Fruit fly (Drosophila melanogaster) whole organism, embryonic: ENCODE results near the gene CG9682.
A peak's percentile ranks its signal among the peaks of the same experiment; 100 is the strongest.

Experiments used
- Blimp-1 ChIP-seq: fragments of 200-800 bp; sonication (Bioruptor generic); optimal IDR thresholded peaks from 3 replicates; lab custom pipeline; 2018; ENCODE audit warnings: missing biosample characterization, missing genetic modification characterization, mild to moderate bottlenecking, moderate library complexity, missing genetic modification reagents
- CG10431 ChIP-seq: fragments of 200-800 bp; sonication (Bioruptor generic); optimal IDR thresholded peaks from 3 replicates; lab custom pipeline; 2018; ENCODE audit warnings: missing biosample characterization, mild to moderate bottlenecking, missing genetic modification characterization
- CG10979 ChIP-seq: fragments of 200-800 bp; sonication (Bioruptor generic); optimal IDR thresholded peaks from 2 replicates; lab custom pipeline; 2018; ENCODE audit warnings: missing biosample characterization, mild to moderate bottlenecking, missing genetic modification characterization, moderate library complexity
- CG11560 ChIP-seq: fragments of 200-800 bp; sonication (Bioruptor generic); IDR thresholded peaks from 3 replicates; pipeline ENCODE4 v1.3.6; 2022; ENCODE audit warnings: missing biosample characterization, missing genetic modification characterization
- CG12391 ChIP-seq: fragments of 200-800 bp; sonication (Bioruptor generic); optimal IDR thresholded peaks from 3 replicates; lab custom pipeline; 2018; ENCODE audit warnings: missing biosample characterization, mild to moderate bottlenecking, missing genetic modification characterization, moderate library complexity
- CG13424 ChIP-seq: fragments of 200-800 bp; sonication (Bioruptor generic); optimal IDR thresholded peaks from 2 replicates; lab custom pipeline; 2019; ENCODE audit warnings: missing biosample characterization, mild to moderate bottlenecking, missing genetic modification characterization, moderate library complexity
- CG15073 ChIP-seq: fragments of 200-800 bp; sonication (Bioruptor generic); optimal IDR thresholded peaks from 2 replicates; lab custom pipeline; 2016; ENCODE audit warnings: missing biosample characterization, missing genetic modification characterization
- CG16779 ChIP-seq: fragments of 200-800 bp; sonication (Bioruptor generic); IDR thresholded peaks from 2 replicates; pipeline ENCODE4 v1.3.6; 2022; ENCODE audit warnings: missing biosample characterization, missing genetic modification characterization
- CG16815 ChIP-seq: fragments of 200-800 bp; sonication (Bioruptor generic); optimal IDR thresholded peaks from 3 replicates; lab custom pipeline; 2017; ENCODE audit warnings: missing biosample characterization, mild to moderate bottlenecking, missing genetic modification characterization
- CG18262 ChIP-seq: fragments of 200-800 bp; optimal IDR thresholded peaks from 3 replicates; lab custom pipeline; 2019; ENCODE audit warnings: missing biosample characterization, mild to moderate bottlenecking, missing genetic modification characterization, moderate library complexity
- CG18599 ChIP-seq: fragments of 200-800 bp; sonication (Bioruptor generic); optimal IDR thresholded peaks from 3 replicates; lab custom pipeline; 2017; ENCODE audit warnings: missing biosample characterization, missing genetic modification characterization, mild to moderate bottlenecking, moderate library complexity, missing genetic modification reagents
- CG2120 ChIP-seq: fragments of 200-800 bp; sonication (Bioruptor generic); optimal IDR thresholded peaks from 3 replicates; lab custom pipeline; 2016; ENCODE audit warnings: missing biosample characterization, missing genetic modification characterization
- CG2678 ChIP-seq: fragments of 200-800 bp; sonication (Bioruptor generic); optimal IDR thresholded peaks from 3 replicates; lab custom pipeline; 2019; ENCODE audit warnings: missing biosample characterization, mild to moderate bottlenecking, missing genetic modification characterization, moderate library complexity
- CG2712 ChIP-seq: fragments of 200-800 bp; optimal IDR thresholded peaks from 3 replicates; lab custom pipeline; 2019; ENCODE audit warnings: missing biosample characterization, mild to moderate bottlenecking, missing genetic modification characterization, moderate library complexity
- CG5245 ChIP-seq: fragments of 200-800 bp; sonication (Bioruptor generic); optimal IDR thresholded peaks from 3 replicates; lab custom pipeline; 2016; ENCODE audit warnings: missing biosample characterization, missing genetic modification characterization
- CG7556 ChIP-seq: fragments of 200-800 bp; sonication (Bioruptor generic); optimal IDR thresholded peaks from 2 replicates; lab custom pipeline; 2017; ENCODE audit warnings: missing biosample characterization, mild to moderate bottlenecking, missing genetic modification characterization
- CG7839 ChIP-seq: fragments of 200-800 bp; sonication (Bioruptor generic); optimal IDR thresholded peaks from 3 replicates; lab custom pipeline; 2018; ENCODE audit warnings: missing biosample characterization, mild to moderate bottlenecking, missing genetic modification characterization, moderate library complexity
- CG8924 ChIP-seq: fragments of 200-800 bp; optimal IDR thresholded peaks from 3 replicates; lab custom pipeline; 2019; ENCODE audit warnings: missing biosample characterization, mild to moderate bottlenecking, missing genetic modification characterization, moderate library complexity
- D ChIP-seq, 2 experiments: fragments of 200-800 bp in 1 of 2; fragments of >200 bp in 1 of 2; sonication (Bioruptor generic) in 1 of 2; optimal IDR thresholded peaks; 2 replicates in 1 of 2; 3 replicates in 1 of 2; lab custom pipeline; 2017; ENCODE audit warnings: mild to moderate bottlenecking in 1 of 2, missing biosample characterization in 1 of 2, missing genetic modification characterization in 1 of 2, missing genetic modification reagents in 1 of 2
- HLH3B ChIP-seq: fragments of 200-800 bp; sonication (Bioruptor generic); IDR thresholded peaks from 2 replicates; pipeline ENCODE4 v1.3.6; 2022; ENCODE audit warnings: missing biosample characterization, missing genetic modification characterization
- Hmr ChIP-seq: fragments of 200-800 bp; sonication (Bioruptor generic); optimal IDR thresholded peaks from 3 replicates; lab custom pipeline; 2017; ENCODE audit warnings: mild to moderate bottlenecking, missing biosample characterization, missing genetic modification reagents, missing genetic modification characterization
- Hr51 ChIP-seq, 2 experiments: fragments of 200-800 bp; sonication (Bioruptor generic); optimal IDR thresholded peaks; 2 replicates in 1 of 2; 3 replicates in 1 of 2; lab custom pipeline; 2016 to 2018; ENCODE audit warnings: missing biosample characterization in 2 of 2, missing genetic modification characterization in 2 of 2, mild to moderate bottlenecking in 1 of 2, moderate library complexity in 1 of 2
- Meics ChIP-seq: fragments of 200-800 bp; sonication (Bioruptor generic); optimal IDR thresholded peaks from 2 replicates; lab custom pipeline; 2017; ENCODE audit warnings: missing biosample characterization, mild to moderate bottlenecking, missing genetic modification characterization
- Ptx1 ChIP-seq: fragments of 200-800 bp; sonication (Bioruptor generic); IDR thresholded peaks from 2 replicates; pipeline ENCODE4 v1.3.6; 2022; ENCODE audit warnings: missing biosample characterization, missing genetic modification characterization
- Scr ChIP-seq: fragments of 200-800 bp; sonication (Bioruptor generic); IDR thresholded peaks from 2 replicates; pipeline ENCODE4 v1.3.6; 2022; ENCODE audit warnings: missing biosample characterization, missing genetic modification characterization; ENCODE audit not compliant: partially characterized antibody
- Sox102F ChIP-seq: fragments of 200-800 bp; sonication (Bioruptor generic); optimal IDR thresholded peaks from 2 replicates; lab custom pipeline; 2018; ENCODE audit warnings: missing biosample characterization, mild to moderate bottlenecking, missing genetic modification characterization, moderate library complexity
- Ssrp ChIP-seq: fragments of 200-800 bp; sonication (Bioruptor generic); optimal IDR thresholded peaks from 2 replicates; lab custom pipeline; 2018; ENCODE audit warnings: missing biosample characterization, mild to moderate bottlenecking, missing genetic modification characterization, moderate library complexity
- Xbp1 ChIP-seq: fragments of 200-800 bp; sonication (Bioruptor generic); optimal IDR thresholded peaks from 3 replicates; lab custom pipeline; 2016; ENCODE audit warnings: missing biosample characterization, mild to moderate bottlenecking, missing genetic modification characterization
- Xrp1 ChIP-seq: fragments of 200-800 bp; sonication (Bioruptor generic); IDR thresholded peaks from 2 replicates; pipeline ENCODE4 v1.3.6; 2022; ENCODE audit warnings: missing biosample characterization, missing genetic modification characterization
- az2 ChIP-seq: fragments of 200-800 bp; sonication (Bioruptor generic); optimal IDR thresholded peaks from 3 replicates; lab custom pipeline; 2016; ENCODE audit warnings: missing biosample characterization, missing genetic modification characterization
- bigmax ChIP-seq: fragments of 200-800 bp; sonication (Bioruptor generic); optimal IDR thresholded peaks from 2 replicates; lab custom pipeline; 2018; ENCODE audit warnings: missing biosample characterization, mild to moderate bottlenecking, missing genetic modification characterization
- dmrt99B ChIP-seq: fragments of 200-800 bp; sonication (Bioruptor generic); optimal IDR thresholded peaks from 2 replicates; lab custom pipeline; 2018; ENCODE audit warnings: missing biosample characterization, mild to moderate bottlenecking, missing genetic modification characterization, moderate library complexity
- fd64A ChIP-seq: fragments of 200-800 bp; sonication (Bioruptor generic); optimal IDR thresholded peaks from 3 replicates; lab custom pipeline; 2018; ENCODE audit warnings: missing biosample characterization, mild to moderate bottlenecking, missing genetic modification characterization
- ftz-f1 ChIP-seq: fragments of 200-800 bp; sonication (Bioruptor generic); optimal IDR thresholded peaks from 2 replicates; lab custom pipeline; 2016; ENCODE audit warnings: missing biosample characterization, missing genetic modification characterization
- gem ChIP-seq: fragments of 200-800 bp; sonication (Bioruptor generic); optimal IDR thresholded peaks from 2 replicates; lab custom pipeline; 2019; ENCODE audit warnings: missing biosample characterization, mild to moderate bottlenecking, missing genetic modification characterization, moderate library complexity
- grau ChIP-seq: fragments of 200-800 bp; optimal IDR thresholded peaks from 3 replicates; lab custom pipeline; 2019; ENCODE audit warnings: missing biosample characterization, mild to moderate bottlenecking, missing genetic modification characterization, moderate library complexity
- gsb-n ChIP-seq: fragments of 200-800 bp; sonication (Bioruptor generic); optimal IDR thresholded peaks from 3 replicates; lab custom pipeline; 2018; ENCODE audit warnings: missing biosample characterization, mild to moderate bottlenecking, missing genetic modification characterization
- lab ChIP-seq: fragments of 200-800 bp; sonication (Bioruptor generic); optimal IDR thresholded peaks from 3 replicates; lab custom pipeline; 2017; ENCODE audit warnings: missing biosample characterization, missing genetic modification characterization, mild to moderate bottlenecking, moderate library complexity, missing genetic modification reagents
- lola ChIP-seq, 3 experiments: fragments of >200 bp in 2 of 3; fragments of 200-800 bp in 1 of 3; sonication (Bioruptor generic) in 1 of 3; optimal IDR thresholded peaks; 2 replicates each; lab custom pipeline; 2017 to 2019; ENCODE audit warnings: missing biosample characterization in 3 of 3, missing genetic modification characterization in 3 of 3, mild to moderate bottlenecking in 1 of 3, moderate library complexity in 1 of 3
- odd ChIP-seq: fragments of 200-800 bp; sonication (Bioruptor generic); optimal IDR thresholded peaks from 2 replicates; lab custom pipeline; 2017; ENCODE audit warnings: missing biosample characterization, mild to moderate bottlenecking, missing genetic modification characterization
- row ChIP-seq: fragments of 200-800 bp; sonication (Bioruptor generic); IDR thresholded peaks from 3 replicates; pipeline ENCODE4 v1.3.6; 2022; ENCODE audit warnings: missing biosample characterization, missing genetic modification characterization
- sens ChIP-seq: fragments of 200-800 bp; sonication (Bioruptor generic); peaks from one replicate; lab custom pipeline; 2016; ENCODE audit warnings: missing biosample characterization, missing genetic modification characterization
- seq ChIP-seq: fragments of 200-800 bp; sonication (Bioruptor generic); IDR thresholded peaks from 2 replicates; pipeline ENCODE4 v1.3.6; 2022; ENCODE audit warnings: missing biosample characterization, missing genetic modification characterization
- sqz ChIP-seq: fragments of 200-800 bp; sonication (Bioruptor generic); optimal IDR thresholded peaks from 3 replicates; lab custom pipeline; 2018; ENCODE audit warnings: missing biosample characterization, mild to moderate bottlenecking, missing genetic modification characterization
- tna ChIP-seq: fragments of 200-800 bp; sonication (Bioruptor generic); IDR thresholded peaks from 2 replicates; pipeline ENCODE4 v1.3.6; 2022; ENCODE audit warnings: missing biosample characterization, missing genetic modification characterization; ENCODE audit not compliant: partially characterized antibody
- trh ChIP-seq: fragments of 200-800 bp; sonication (Bioruptor generic); optimal IDR thresholded peaks from 2 replicates; lab custom pipeline; 2016; ENCODE audit warnings: missing biosample characterization, missing genetic modification characterization
- wor ChIP-seq: fragments of 200-800 bp; sonication (Bioruptor generic); IDR thresholded peaks from 2 replicates; pipeline ENCODE4 v1.3.6; 2022; ENCODE audit warnings: missing biosample characterization, missing genetic modification characterization

CG9682 gene

DNA sequence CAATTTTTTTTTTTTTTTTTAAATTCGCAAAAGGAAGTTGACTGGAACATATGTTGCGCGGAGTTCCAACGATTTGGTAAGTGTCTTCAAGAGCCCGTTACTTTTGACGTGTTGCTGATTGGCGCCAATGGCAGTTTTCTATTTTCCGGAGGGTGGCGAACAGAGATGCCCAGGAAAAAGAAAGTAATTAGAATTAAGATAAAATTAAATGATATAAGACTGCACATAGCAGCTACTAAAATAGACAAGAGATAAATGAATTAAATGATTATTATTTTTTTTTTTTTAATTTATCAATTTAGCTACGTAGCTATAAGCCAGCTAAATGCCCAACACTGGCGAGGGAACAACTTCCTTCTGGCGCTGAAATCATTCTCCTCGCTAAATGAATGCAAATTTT lies 28.5 kb upstream of the CG9682 start (continued):
- TF ChIP-seq CG12391 (tag; lab: Kevin White, UChicago) (peak; percentile 61), Xbp1 (peak; percentile 33), bigmax (GFP tag; lab: Kevin White, UChicago) (no peak), Xrp1 (GFP tag; lab: Robert Waterston, UW) (peak; percentile 77), CG7556 (peak; percentile 19), lola (GFP tag; optimal IDR thresholded peaks at IDR 0.05; lab: Kevin White, UChicago) (peak in 1 of 3 experiments; percentile 34), CG5245 (no peak), trh (GFP tag; lab: Kevin White, UChicago) (no peak), az2 (GFP tag; lab: Kevin White, UChicago) (peak; percentile 16), ftz-f1 (GFP tag; lab: Kevin White, UChicago) (no peak), odd (GFP tag; lab: Kevin White, UChicago) (no peak), Ssrp (tag; lab: Kevin White, UChicago) (peak; percentile 18), Blimp-1 (GFP tag; lab: Kevin White, UChicago) (peak; percentile 18), HLH3B (0 out of 2 replicates have a peak, but pooled peaks have one; percentile 13)

- TF ChIP-seq CG2712 (tag; lab: Kevin White, UChicago) (peak; percentile 12), D (optimal IDR thresholded peaks at IDR 0.05; lab: Kevin White, UChicago) (no peak), D (GFP tag; optimal IDR thresholded peaks at IDR 0.05; lab: Kevin White, UChicago) (peak; percentile 12), CG18262 (tag; lab: Kevin White, UChicago) (peak; percentile 18), Ptx1 (GFP tag; lab: Robert Waterston, UW) (peak; percentile 25; the same call in 1 of the 2 replicates), tna (no peak), sens (peak; percentile 17), Blimp-1 (GFP tag; lab: Kevin White, UChicago) (peak; percentile 11), gsb-n (tag; lab: Kevin White, UChicago) (peak; percentile 23), CG7556 (peak; percentile 36), Scr (GFP tag; lab: Robert Waterston, UW) (no peak), lab (GFP tag; lab: Kevin White, UChicago) (peak; percentile 12), CG12391 (tag; lab: Kevin White, UChicago) (peak; percentile 26), dmrt99B (tag; lab: Kevin White, UChicago) (peak; percentile 17), wor (no peak), Hmr (GFP tag; lab: Kevin White, UChicago) (peak; percentile 10), fd64A (GFP tag; lab: Kevin White, UChicago) (no peak), CG13424 (peak; percentile 5), CG16779 (GFP tag; lab: Robert Waterston, UW) (no peak), seq (GFP tag; lab: Robert Waterston, UW) (0 out of 2 replicates have a peak, but pooled peaks have one; percentile 24), CG7839 (peak; percentile 10), CG16815 (GFP tag; lab: Kevin White, UChicago) (no peak), CG15073 (GFP tag; lab: Kevin White, UChicago) (no peak), CG8924 (tag; lab: Kevin White, UChicago) (peak; percentile 1), CG18599 (GFP tag; lab: Kevin White, UChicago) (peak; percentile 44), Sox102F (GFP tag; lab: Kevin White, UChicago) (peak; percentile 12), grau (tag; lab: Kevin White, UChicago) (peak; percentile 11), sqz (peak; percentile 14), CG2120 (peak; percentile 23), gem (peak; percentile 28), CG2678 (peak; percentile 39), row (GFP tag; lab: Robert Waterston, UW) (peak; percentile 54), Meics (GFP tag; lab: Kevin White, UChicago) (peak; percentile 8), CG10431 (GFP tag; lab: Kevin White, UChicago) (peak; percentile 92), CG11560 (tag; lab: Robert Waterston, UW) (no peak), Hr51 (GFP tag; optimal IDR thresholded peaks at IDR 0.05; lab: Kevin White, UChicago) (peak in 1 of 2 experiments; percentile 12), CG10979 (tag; lab: Kevin White, UChicago) (peak; percentile 15)
These were observed 26.2 kb upstream of the CG9682 start for dm6 chr3R:30224577-30224976.
